Fruit fly (Drosophila melanogaster) whole organism, prepupa: Measurements from ENCODE around the gene CG7378.

ENCODE experiments used
- CG11902 ChIP-seq: fragments of 200-800 bp; sonication (Bioruptor generic); optimal IDR thresholded peaks from 3 replicates; lab custom pipeline; 2016; ENCODE audit warnings: missing biosample characterization, missing genetic modification characterization
- OdsH ChIP-seq: fragments of 200-800 bp; sonication (Bioruptor generic); optimal IDR thresholded peaks from 3 replicates; lab custom pipeline; 2016; ENCODE audit warnings: missing biosample characterization, missing genetic modification characterization

dm6 chrX:18930868-18931267 lies 30.7 kb downstream of the CG7378 start:
- no peak for TF ChIP-seq CG11902
- TF ChIP-seq OdsH: no peak
